Fruit fly (Drosophila melanogaster): ENCODE results near the gene Vml.

Vml gene

dm6 chrX:2295435-2296229 is 20.0 kb downstream of the Vml start, which contains the start of gene Raf:
Raf (plus strand) TSS chrX:2295466.
- TF ChIP-seq Sp1 (GFP tag; optimal IDR thresholded peaks at IDR 0.05) (peak; percentile 25), Rel (GFP tag; optimal IDR thresholded peaks at IDR 0.05) (no peak), Rel (tag; optimal IDR thresholded peaks at IDR 0.05) (peak; percentile 30), CrebA (GFP tag; optimal IDR thresholded peaks at IDR 0.05; ENCODE audit: borderline replicate concordance) (peak; percentile 0), jim (GFP tag; optimal IDR thresholded peaks at IDR 0.05) (peak; percentile 68), sv (GFP tag; optimal IDR thresholded peaks at IDR 0.05) (no peak), Dif (GFP tag; optimal IDR thresholded peaks at IDR 0.05; ENCODE audit: partially characterized antibody) (peak; percentile 91), fru (GFP tag; optimal IDR thresholded peaks at IDR 0.05) (no peak), dl (GFP tag; optimal IDR thresholded peaks at IDR 0.05; ENCODE audit: insufficient read depth in 1 of 2, partially characterized antibody in 2 of 2) (peak; percentile 67 to 91), lola (GFP tag; optimal IDR thresholded peaks at IDR 0.05) (no peak), Hr78 (GFP tag; optimal IDR thresholded peaks at IDR 0.05) (no peak), Hnf4 (GFP tag; optimal IDR thresholded peaks at IDR 0.05) (peak; percentile 58)

DNA sequence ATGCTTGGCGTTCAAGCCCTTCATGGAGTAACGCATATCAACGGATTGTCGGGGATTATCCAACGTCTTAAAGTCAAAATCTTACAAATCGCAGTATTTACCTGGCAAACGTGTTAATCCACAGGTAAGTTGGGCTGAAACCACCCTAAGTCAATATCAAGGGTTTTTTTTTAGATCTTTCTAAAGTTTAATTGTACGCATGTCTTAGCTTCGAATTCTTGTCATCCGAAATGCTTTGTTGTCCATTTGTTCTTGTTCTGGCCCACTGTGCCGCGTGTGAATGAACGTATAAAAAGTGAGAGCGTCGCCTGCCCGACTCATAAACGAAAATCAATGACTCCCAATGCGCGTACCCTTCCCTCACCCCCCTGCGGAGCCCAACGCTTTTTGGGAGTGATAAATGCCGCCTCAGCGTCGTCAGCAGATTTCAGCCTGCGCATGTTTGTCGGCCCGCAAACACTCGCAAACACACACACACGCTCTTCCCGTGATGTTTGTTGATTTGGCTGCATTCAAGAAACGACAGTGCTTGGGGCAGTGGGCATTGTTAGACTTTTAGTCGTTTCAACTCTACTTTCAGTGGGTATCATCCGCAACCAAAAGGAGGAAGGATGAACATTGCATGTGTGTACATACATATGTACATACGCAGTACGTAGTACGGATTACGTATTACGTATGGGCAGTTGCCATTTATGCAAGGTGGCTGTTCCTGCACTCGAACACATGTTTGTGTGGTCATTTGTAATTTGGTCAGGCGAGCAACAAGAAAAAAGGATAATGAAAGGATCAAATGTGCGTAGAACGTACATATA is 20.8 kb downstream of the Vml start:
- TF ChIP-seq Vsx2 (GFP tag; optimal IDR thresholded peaks at IDR 0.05; ENCODE audit: partially characterized antibody) (no peak), Mio (GFP tag; optimal IDR thresholded peaks at IDR 0.05) (peak; percentile 48), Hr78 (GFP tag; optimal IDR thresholded peaks at IDR 0.05) (no peak), Hr83 (GFP tag; optimal IDR thresholded peaks at IDR 0.05; ENCODE audit: poor library complexity, severe bottlenecking) (peak; percentile 71), woc (GFP tag; optimal IDR thresholded peaks at IDR 0.05) (peak; percentile 97), Hnf4 (GFP tag; optimal IDR thresholded peaks at IDR 0.05) (peak; percentile 49), h (GFP tag; optimal IDR thresholded peaks at IDR 0.05) (peak; percentile 92), usp (GFP tag; optimal IDR thresholded peaks at IDR 0.05) (peak; percentile 16), CG32264 (GFP tag; optimal IDR thresholded peaks at IDR 0.05) (peak; percentile 83), Dfd (GFP tag; optimal IDR thresholded peaks at IDR 0.05) (no peak), sv (GFP tag; optimal IDR thresholded peaks at IDR 0.05) (peak; percentile 81), Dif (GFP tag; optimal IDR thresholded peaks at IDR 0.05; ENCODE audit: partially characterized antibody) (peak; percentile 52), Abd-B (GFP tag; optimal IDR thresholded peaks at IDR 0.05) (no peak), dl (GFP tag; optimal IDR thresholded peaks at IDR 0.05; ENCODE audit: insufficient read depth in 1 of 2, partially characterized antibody in 2 of 2) (peak in 1 of 2 experiments; percentile 46), tai (GFP tag; optimal IDR thresholded peaks at IDR 0.05) (peak; percentile 78), HLH106 (tag; optimal IDR thresholded peaks at IDR 0.05) (peak; percentile 95), fru (GFP tag; optimal IDR thresholded peaks at IDR 0.05) (peak; percentile 97), dmrt93B (GFP tag; optimal IDR thresholded peaks at IDR 0.05) (peak; percentile 96), CrebA (GFP tag; optimal IDR thresholded peaks at IDR 0.05; ENCODE audit: borderline replicate concordance) (peak; percentile 53), psq (GFP tag; optimal IDR thresholded peaks at IDR 0.05) (peak; percentile 89), pan (optimal IDR thresholded peaks at IDR 0.05) (no peak), foxo (GFP tag; optimal IDR thresholded peaks at IDR 0.05) (peak; percentile 80 to 95), br (GFP tag; optimal IDR thresholded peaks at IDR 0.05) (peak; percentile 95), Jra (GFP tag; optimal IDR thresholded peaks at IDR 0.05) (peak; percentile 81), rgr (GFP tag; optimal IDR thresholded peaks at IDR 0.05) (peak; percentile 89), OdsH (GFP tag; optimal IDR thresholded peaks at IDR 0.05) (peak; percentile 91), N (GFP tag; optimal IDR thresholded peaks at IDR 0.05) (no peak), Sp1 (GFP tag; optimal IDR thresholded peaks at IDR 0.05) (peak; percentile 97), ey (GFP tag; optimal IDR thresholded peaks at IDR 0.05) (peak; percentile 95), CG9705 (GFP tag; optimal IDR thresholded peaks at IDR 0.05) (peak; percentile 96), Rel (GFP tag; optimal IDR thresholded peaks at IDR 0.05) (peak; percentile 19), Rel (tag; optimal IDR thresholded peaks at IDR 0.05) (peak; percentile 79)
